Fruit fly (Drosophila melanogaster) whole organism, embryonic: ENCODE measurements around the gene Alms1a.

Experiments used
- ATbp ChIP-seq: fragments of 200-800 bp; sonication (Bioruptor generic); optimal IDR thresholded peaks from 2 replicates; lab custom pipeline; 2017; ENCODE audit warnings: missing biosample characterization, mild to moderate bottlenecking, missing genetic modification characterization, missing genetic modification reagents
- Adf1 ChIP-seq: fragments of 200-800 bp; sonication (Bioruptor generic); IDR thresholded peaks from 2 replicates; pipeline ENCODE4 v1.3.6; 2022; ENCODE audit warnings: missing biosample characterization, missing genetic modification characterization
- CG10654 ChIP-seq: fragments of 200-800 bp; sonication (Bioruptor generic); optimal IDR thresholded peaks from 2 replicates; lab custom pipeline; 2016; ENCODE audit warnings: missing biosample characterization, missing genetic modification characterization
- CG11085 ChIP-seq: fragments of 200-800 bp; sonication (Bioruptor generic); IDR thresholded peaks from 2 replicates; pipeline ENCODE4 v1.3.6; 2022; ENCODE audit warnings: missing biosample characterization, missing genetic modification characterization
- CG12744 ChIP-seq: fragments of 200-800 bp; sonication (Bioruptor generic); optimal IDR thresholded peaks from 2 replicates; lab custom pipeline; 2016; ENCODE audit warnings: missing biosample characterization, missing genetic modification characterization
- CG13775 ChIP-seq: fragments of 200-800 bp; sonication (Bioruptor generic); optimal IDR thresholded peaks from 3 replicates; lab custom pipeline; 2017; ENCODE audit warnings: missing biosample characterization, mild to moderate bottlenecking, missing genetic modification characterization
- CG15696 ChIP-seq: fragments of 200-800 bp; sonication (Bioruptor generic); optimal IDR thresholded peaks from 2 replicates; lab custom pipeline; 2019; ENCODE audit warnings: missing biosample characterization, mild to moderate bottlenecking, missing genetic modification characterization, moderate library complexity
- CG1647 ChIP-seq: fragments of 200-800 bp; sonication (Bioruptor generic); optimal IDR thresholded peaks from 3 replicates; lab custom pipeline; 2016; ENCODE audit warnings: missing biosample characterization, missing genetic modification characterization
- CG16813 ChIP-seq: fragments of 200-800 bp; sonication (Bioruptor generic); IDR thresholded peaks from 3 replicates; pipeline ENCODE4 v1.3.6; 2022; ENCODE audit warnings: missing biosample characterization, missing genetic modification characterization; ENCODE audit not compliant: partially characterized antibody
- CG17568 ChIP-seq: fragments of 200-800 bp; sonication (Bioruptor generic); optimal IDR thresholded peaks from 2 replicates; lab custom pipeline; 2018; ENCODE audit warnings: missing biosample characterization, mild to moderate bottlenecking, missing genetic modification characterization, moderate library complexity
- CG17802 ChIP-seq: fragments of 200-800 bp; sonication (Bioruptor generic); optimal IDR thresholded peaks from 2 replicates; lab custom pipeline; 2018; ENCODE audit warnings: missing biosample characterization, mild to moderate bottlenecking, missing genetic modification characterization, moderate library complexity
- CG18619 ChIP-seq: fragments of 200-800 bp; sonication (Bioruptor generic); optimal IDR thresholded peaks from 3 replicates; lab custom pipeline; 2017; ENCODE audit warnings: missing biosample characterization, mild to moderate bottlenecking, missing genetic modification characterization
- CG2889 ChIP-seq: fragments of 200-800 bp; sonication (Bioruptor generic); IDR thresholded peaks from 3 replicates; pipeline ENCODE4 v1.3.6; 2022; ENCODE audit warnings: missing biosample characterization, missing genetic modification characterization
- CG30020 ChIP-seq: fragments of 200-800 bp; optimal IDR thresholded peaks from 2 replicates; lab custom pipeline; 2019; ENCODE audit warnings: missing biosample characterization, mild to moderate bottlenecking, missing genetic modification characterization, moderate library complexity
- CG3163 ChIP-seq: fragments of 200-800 bp; sonication (Bioruptor generic); optimal IDR thresholded peaks from 3 replicates; lab custom pipeline; 2016; ENCODE audit warnings: missing biosample characterization, missing genetic modification characterization
- CG4707 ChIP-seq: fragments of 200-800 bp; sonication (Bioruptor generic); optimal IDR thresholded peaks from 2 replicates; lab custom pipeline; 2018; ENCODE audit warnings: missing biosample characterization, mild to moderate bottlenecking, missing genetic modification characterization, moderate library complexity
- CG4854 ChIP-seq: fragments of 200-800 bp; sonication (Bioruptor generic); optimal IDR thresholded peaks from 2 replicates; lab custom pipeline; 2016; ENCODE audit warnings: missing biosample characterization, missing genetic modification characterization, inconsistent platforms
- CG8089 ChIP-seq: fragments of 200-800 bp; sonication (Bioruptor generic); optimal IDR thresholded peaks from 3 replicates; lab custom pipeline; 2016; ENCODE audit warnings: missing biosample characterization, missing genetic modification characterization
- CG8388 ChIP-seq: fragments of 200-800 bp; sonication (Bioruptor generic); optimal IDR thresholded peaks from 2 replicates; lab custom pipeline; 2019; ENCODE audit warnings: missing biosample characterization, mild to moderate bottlenecking, missing genetic modification characterization, moderate library complexity
- CG8944 ChIP-seq: fragments of 200-800 bp; sonication (Bioruptor generic); optimal IDR thresholded peaks from 3 replicates; lab custom pipeline; 2016; ENCODE audit warnings: missing biosample characterization, missing genetic modification characterization
- CG9797 ChIP-seq: fragments of 200-800 bp; sonication (Bioruptor generic); optimal IDR thresholded peaks from 3 replicates; lab custom pipeline; 2018; ENCODE audit warnings: missing biosample characterization, mild to moderate bottlenecking, missing genetic modification characterization
- Chrac-16 ChIP-seq: fragments of 200-800 bp; sonication (Bioruptor generic); optimal IDR thresholded peaks from 3 replicates; lab custom pipeline; 2016; ENCODE audit warnings: missing biosample characterization, missing genetic modification characterization
- ERR ChIP-seq: fragments of 200-800 bp; sonication (Bioruptor generic); optimal IDR thresholded peaks from 2 replicates; lab custom pipeline; 2016; ENCODE audit warnings: missing biosample characterization, missing genetic modification characterization
- Ets65A ChIP-seq: fragments of 200-800 bp; sonication (Bioruptor generic); peaks from one replicate; lab custom pipeline; 2016; ENCODE audit warnings: missing biosample characterization, missing genetic modification characterization
- HLH4C ChIP-seq: fragments of 200-800 bp; sonication (Bioruptor generic); IDR thresholded peaks from 3 replicates; pipeline ENCODE4 v1.3.6; 2022; ENCODE audit warnings: missing biosample characterization, missing genetic modification characterization; ENCODE audit not compliant: partially characterized antibody
- Hmr ChIP-seq: fragments of 200-800 bp; sonication (Bioruptor generic); optimal IDR thresholded peaks from 3 replicates; lab custom pipeline; 2017; ENCODE audit warnings: mild to moderate bottlenecking, missing biosample characterization, missing genetic modification reagents, missing genetic modification characterization
- Hr78 ChIP-seq, 2 experiments: fragments of 200-800 bp in 1 of 2; fragments of >200 bp in 1 of 2; sonication (Bioruptor generic) in 1 of 2; optimal IDR thresholded peaks; 2 replicates each; lab custom pipeline; 2017 to 2019; ENCODE audit warnings: missing biosample characterization in 2 of 2, missing genetic modification characterization in 2 of 2, mild to moderate bottlenecking in 1 of 2, moderate library complexity in 1 of 2
- Kr ChIP-seq: fragments of 200-800 bp; sonication (Bioruptor generic); optimal IDR thresholded peaks from 2 replicates; lab custom pipeline; 2017; ENCODE audit warnings: missing biosample characterization, mild to moderate bottlenecking, missing genetic modification characterization
- Ssrp ChIP-seq: fragments of 200-800 bp; sonication (Bioruptor generic); optimal IDR thresholded peaks from 2 replicates; lab custom pipeline; 2018; ENCODE audit warnings: missing biosample characterization, mild to moderate bottlenecking, missing genetic modification characterization, moderate library complexity
- ac ChIP-seq: fragments of 200-800 bp; sonication (Bioruptor generic); optimal IDR thresholded peaks from 3 replicates; lab custom pipeline; 2017; ENCODE audit warnings: missing biosample characterization, mild to moderate bottlenecking, missing genetic modification characterization
- amos ChIP-seq: fragments of 200-800 bp; sonication (Bioruptor generic); IDR thresholded peaks from 2 replicates; pipeline ENCODE4 v1.3.6; 2022; ENCODE audit warnings: missing biosample characterization, missing genetic modification characterization; ENCODE audit not compliant: partially characterized antibody
- ash1 ChIP-seq: fragments of 200-800 bp; sonication (Bioruptor generic); optimal IDR thresholded peaks from 2 replicates; lab custom pipeline; 2018; ENCODE audit warnings: missing biosample characterization, mild to moderate bottlenecking, missing genetic modification characterization
- bbx ChIP-seq: fragments of 200-800 bp; sonication (Bioruptor generic); IDR thresholded peaks from 2 replicates; pipeline ENCODE4 v1.3.6; 2022; ENCODE audit warnings: missing biosample characterization, missing genetic modification characterization; ENCODE audit not compliant: partially characterized antibody
- bsh ChIP-seq, 2 experiments: fragments of 200-800 bp; sonication (Bioruptor generic); optimal IDR thresholded peaks; 2 replicates each; lab custom pipeline; 2017 to 2018; ENCODE audit warnings: mild to moderate bottlenecking in 2 of 2, missing biosample characterization in 2 of 2, missing genetic modification characterization in 2 of 2, moderate library complexity in 1 of 2
- cad ChIP-seq: fragments of >200 bp; optimal IDR thresholded peaks from 2 replicates; lab custom pipeline; 2017; ENCODE audit warnings: missing biosample characterization, missing genetic modification characterization
- chif ChIP-seq, 2 experiments: fragments of 200-800 bp; sonication (Bioruptor generic); optimal IDR thresholded peaks; 3 replicates each; lab custom pipeline; 2016; ENCODE audit warnings: missing biosample characterization in 2 of 2, missing genetic modification characterization in 2 of 2
- crp ChIP-seq, 2 experiments: fragments of 200-800 bp; sonication (Bioruptor generic); optimal IDR thresholded peaks; 2 replicates in 1 of 2; 3 replicates in 1 of 2; lab custom pipeline; 2017; ENCODE audit warnings: missing biosample characterization in 2 of 2, missing genetic modification characterization in 2 of 2, mild to moderate bottlenecking in 1 of 2, moderate library complexity in 1 of 2
- ewg ChIP-seq: fragments of 200-800 bp; sonication (Bioruptor generic); optimal IDR thresholded peaks from 3 replicates; lab custom pipeline; 2017; ENCODE audit warnings: mild to moderate bottlenecking, missing biosample characterization, missing genetic modification reagents, missing genetic modification characterization
- grau ChIP-seq: fragments of 200-800 bp; optimal IDR thresholded peaks from 3 replicates; lab custom pipeline; 2019; ENCODE audit warnings: missing biosample characterization, mild to moderate bottlenecking, missing genetic modification characterization, moderate library complexity
- gsb-n ChIP-seq: fragments of 200-800 bp; sonication (Bioruptor generic); optimal IDR thresholded peaks from 3 replicates; lab custom pipeline; 2018; ENCODE audit warnings: missing biosample characterization, mild to moderate bottlenecking, missing genetic modification characterization
- hkb ChIP-seq, 2 experiments: fragments of 200-800 bp in 1 of 2; fragments of >200 bp in 1 of 2; sonication (Bioruptor generic) in 1 of 2; IDR thresholded peaks in 1 of 2; optimal IDR thresholded peaks in 1 of 2; 2 replicates each; pipeline versions ENCODE4 v1.3.6 to Lab custom; 2017 to 2022; ENCODE audit warnings: missing biosample characterization in 1 of 2, missing genetic modification characterization in 1 of 2
- jumu ChIP-seq: fragments of 200-800 bp; sonication (Bioruptor generic); optimal IDR thresholded peaks from 3 replicates; lab custom pipeline; 2016; ENCODE audit warnings: missing biosample characterization, missing genetic modification characterization
- scrt ChIP-seq: fragments of 200-800 bp; sonication (Bioruptor generic); optimal IDR thresholded peaks from 2 replicates; lab custom pipeline; 2018; ENCODE audit warnings: missing biosample characterization, mild to moderate bottlenecking, missing genetic modification characterization, moderate library complexity
- sna ChIP-seq: fragments of 200-800 bp; sonication (Bioruptor generic); IDR thresholded peaks from 2 replicates; pipeline ENCODE4 v1.3.6; 2022; ENCODE audit warnings: missing biosample characterization, missing genetic modification characterization; ENCODE audit not compliant: partially characterized antibody
- ssp ChIP-seq: fragments of 200-800 bp; sonication (Bioruptor generic); IDR thresholded peaks from 2 replicates; pipeline ENCODE4 v1.3.6; 2022; ENCODE audit warnings: missing biosample characterization, missing genetic modification characterization
- tna ChIP-seq: fragments of 200-800 bp; sonication (Bioruptor generic); IDR thresholded peaks from 2 replicates; pipeline ENCODE4 v1.3.6; 2022; ENCODE audit warnings: missing biosample characterization, missing genetic modification characterization; ENCODE audit not compliant: partially characterized antibody
- zf30C ChIP-seq: fragments of 200-800 bp; sonication (Bioruptor generic); optimal IDR thresholded peaks from 3 replicates; lab custom pipeline; 2018; ENCODE audit warnings: missing biosample characterization, mild to moderate bottlenecking, missing genetic modification characterization
- zfh1 ChIP-seq: fragments of 200-800 bp; sonication (Bioruptor generic); IDR thresholded peaks from 3 replicates; pipeline ENCODE4 v1.3.6; 2022; ENCODE audit warnings: missing biosample characterization, missing genetic modification characterization

Gene Alms1a

dm6 chrX:4679813-4680381 lies 44.1 kb upstream of the Alms1a start (continued):
- TF ChIP-seq Ssrp (tag; lab: Kevin White, UChicago) (peak; percentile 36), CG2889 (GFP tag; lab: Robert Waterston, UW) (no peak), CG1647 (GFP tag; lab: Kevin White, UChicago) (peak; percentile 21), CG8944 (peak; percentile 15), scrt (GFP tag; lab: Kevin White, UChicago) (peak; percentile 15), gsb-n (tag; lab: Kevin White, UChicago) (no peak), CG10654 (GFP tag; lab: Kevin White, UChicago) (peak; percentile 21), CG30020 (no peak), CG13775 (peak; percentile 45), sna (GFP tag; lab: Robert Waterston, UW) (no peak), zf30C (peak; percentile 90), Hmr (GFP tag; lab: Kevin White, UChicago) (peak; percentile 27), bsh (GFP tag; optimal IDR thresholded peaks at IDR 0.05; lab: Kevin White, UChicago) (peak; percentile 30 to 58), ash1 (GFP tag; lab: Kevin White, UChicago) (no peak), CG15696 (tag; lab: Kevin White, UChicago) (peak; percentile 19), CG3163 (GFP tag; lab: Kevin White, UChicago) (no peak), Ets65A (GFP tag; lab: Kevin White, UChicago) (peak; percentile 82), hkb (optimal IDR thresholded peaks at IDR 0.05; lab: Kevin White, UChicago) (no peak), hkb (GFP tag; IDR thresholded peaks at IDR 0.05; lab: Robert Waterston, UW) (peak; percentile 56), bbx (no peak), grau (peak; percentile 55), CG4707 (no peak), CG11085 (GFP tag; lab: Robert Waterston, UW) (no peak), CG8388 (GFP tag; lab: Kevin White, UChicago) (peak; percentile 53), CG12744 (GFP tag; lab: Kevin White, UChicago) (peak; percentile 41), ssp (GFP tag; lab: Robert Waterston, UW) (no peak; the same call in 1 of the 2 replicates), ac (no peak), CG8089 (GFP tag; lab: Kevin White, UChicago) (no peak), Chrac-16 (GFP tag; lab: Kevin White, UChicago) (peak; percentile 59), CG4854 (GFP tag; lab: Kevin White, UChicago) (no peak), Kr (no peak), jumu (GFP tag; lab: Kevin White, UChicago) (peak; percentile 40), CG18619 (GFP tag; lab: Kevin White, UChicago) (peak; percentile 37), tna (GFP tag; lab: Robert Waterston, UW) (no peak), HLH4C (no peak), chif (GFP tag; optimal IDR thresholded peaks at IDR 0.05; lab: Kevin White, UChicago) (peak in 1 of 2 experiments; percentile 48), amos (GFP tag; lab: Robert Waterston, UW) (no peak), crp (GFP tag; optimal IDR thresholded peaks at IDR 0.05; lab: Kevin White, UChicago) (peak in 1 of 2 experiments; percentile 44), CG17802 (tag; lab: Kevin White, UChicago) (no peak), zfh1 (GFP tag; lab: Robert Waterston, UW) (peak; percentile 53; the same call in 1 of the 3 replicates), CG17568 (GFP tag; lab: Kevin White, UChicago) (no peak), CG16813 (GFP tag; lab: Robert Waterston, UW) (no peak), Hr78 (GFP tag; optimal IDR thresholded peaks at IDR 0.05; lab: Kevin White, UChicago) (no peak), ewg (peak; percentile 3), ERR (GFP tag; lab: Kevin White, UChicago) (no peak), Adf1 (GFP tag; lab: Robert Waterston, UW) (no peak), ATbp (GFP tag; lab: Kevin White, UChicago) (peak; percentile 44), cad (GFP tag; lab: Kevin White, UChicago) (no peak), CG9797 (GFP tag; lab: Kevin White, UChicago) (peak; percentile 62)
